Fruit fly (Drosophila melanogaster) whole organism, embryonic: ENCODE data around the gene CG33723.

ENCODE experiments used
- ATbp ChIP-seq: fragments of 200-800 bp; sonication (Bioruptor generic); optimal IDR thresholded peaks from 2 replicates; lab custom pipeline; 2017; ENCODE audit warnings: missing biosample characterization, mild to moderate bottlenecking, missing genetic modification characterization, missing genetic modification reagents
- Adf1 ChIP-seq: fragments of 200-800 bp; sonication (Bioruptor generic); IDR thresholded peaks from 2 replicates; pipeline ENCODE4 v1.3.6; 2022; ENCODE audit warnings: missing biosample characterization, missing genetic modification characterization
- Antp ChIP-seq: fragments of 200-800 bp; sonication (Bioruptor generic); optimal IDR thresholded peaks from 3 replicates; lab custom pipeline; 2016; ENCODE audit warnings: missing biosample characterization, missing genetic modification characterization
- CG10543 ChIP-seq: fragments of 200-800 bp; sonication (Bioruptor generic); optimal IDR thresholded peaks from 3 replicates; lab custom pipeline; 2017; ENCODE audit warnings: missing biosample characterization, mild to moderate bottlenecking, missing genetic modification characterization, moderate library complexity
- CG12236 ChIP-seq: fragments of 200-800 bp; sonication (Bioruptor generic); optimal IDR thresholded peaks from 2 replicates; lab custom pipeline; 2016; ENCODE audit warnings: missing biosample characterization, missing genetic modification characterization
- CG13424 ChIP-seq: fragments of 200-800 bp; sonication (Bioruptor generic); optimal IDR thresholded peaks from 2 replicates; lab custom pipeline; 2019; ENCODE audit warnings: missing biosample characterization, mild to moderate bottlenecking, missing genetic modification characterization, moderate library complexity
- CG14667 ChIP-seq: fragments of 200-800 bp; sonication (Bioruptor generic); IDR thresholded peaks from 2 replicates; pipeline ENCODE4 v1.3.6; 2022; ENCODE audit warnings: missing biosample characterization, missing genetic modification characterization
- CG15696 ChIP-seq: fragments of 200-800 bp; sonication (Bioruptor generic); optimal IDR thresholded peaks from 2 replicates; lab custom pipeline; 2019; ENCODE audit warnings: missing biosample characterization, mild to moderate bottlenecking, missing genetic modification characterization, moderate library complexity
- CG3838 ChIP-seq: fragments of 200-800 bp; sonication (Bioruptor generic); optimal IDR thresholded peaks from 3 replicates; lab custom pipeline; 2016; ENCODE audit warnings: missing biosample characterization, missing genetic modification characterization
- CG42726 ChIP-seq: fragments of 200-800 bp; sonication (Bioruptor generic); IDR thresholded peaks from 2 replicates; pipeline ENCODE4 v1.3.6; 2022; ENCODE audit warnings: missing biosample characterization, missing genetic modification characterization; ENCODE audit not compliant: partially characterized antibody
- CG4328 ChIP-seq: fragments of 200-800 bp; sonication (Bioruptor generic); optimal IDR thresholded peaks from 3 replicates; lab custom pipeline; 2017; ENCODE audit warnings: missing biosample characterization, missing genetic modification reagents, missing genetic modification characterization
- CG4617 ChIP-seq: fragments of 200-800 bp; sonication (Bioruptor generic); optimal IDR thresholded peaks from 3 replicates; lab custom pipeline; 2016; ENCODE audit warnings: missing biosample characterization, missing genetic modification characterization, borderline replicate concordance
- CG6854 ChIP-seq: fragments of 200-800 bp; sonication (Bioruptor generic); optimal IDR thresholded peaks from 3 replicates; lab custom pipeline; 2017; ENCODE audit warnings: missing biosample characterization, mild to moderate bottlenecking, missing genetic modification characterization
- CG8290 ChIP-seq, 3 experiments: fragments of 200-800 bp; sonication (Bioruptor generic); optimal IDR thresholded peaks; 2 replicates each; lab custom pipeline; 2016 to 2019; ENCODE audit warnings: missing biosample characterization in 3 of 3, missing genetic modification characterization in 3 of 3, mild to moderate bottlenecking in 2 of 3, moderate library complexity in 1 of 3
- CG8359 ChIP-seq: fragments of 200-800 bp; sonication (Bioruptor generic); optimal IDR thresholded peaks from 2 replicates; lab custom pipeline; 2017; ENCODE audit warnings: missing biosample characterization, mild to moderate bottlenecking, missing genetic modification characterization, borderline replicate concordance
- CG8944 ChIP-seq: fragments of 200-800 bp; sonication (Bioruptor generic); optimal IDR thresholded peaks from 3 replicates; lab custom pipeline; 2016; ENCODE audit warnings: missing biosample characterization, missing genetic modification characterization
- Dip2 ChIP-seq: fragments of 200-800 bp; sonication (Bioruptor generic); IDR thresholded peaks from 2 replicates; pipeline ENCODE4 v1.3.6; 2022; ENCODE audit warnings: missing biosample characterization, missing genetic modification characterization
- Drgx ChIP-seq: fragments of 200-800 bp; sonication (Bioruptor generic); IDR thresholded peaks from 2 replicates; pipeline ENCODE4 v1.3.6; 2022; ENCODE audit warnings: missing biosample characterization, missing genetic modification characterization
- E2f2 ChIP-seq: fragments of 200-800 bp; sonication (Bioruptor generic); IDR thresholded peaks from 2 replicates; pipeline ENCODE4 v1.3.6; 2022; ENCODE audit warnings: missing biosample characterization, missing genetic modification characterization
- Fer1 ChIP-seq: fragments of 200-800 bp; sonication (Bioruptor generic); optimal IDR thresholded peaks from 2 replicates; lab custom pipeline; 2017; ENCODE audit warnings: missing biosample characterization, mild to moderate bottlenecking, missing genetic modification characterization
- Fer2 ChIP-seq: fragments of 200-800 bp; sonication (Bioruptor generic); optimal IDR thresholded peaks from 2 replicates; lab custom pipeline; 2018; ENCODE audit warnings: missing biosample characterization, mild to moderate bottlenecking, missing genetic modification characterization, moderate library complexity
- H15 ChIP-seq: fragments of 200-800 bp; sonication (Bioruptor generic); IDR thresholded peaks from 3 replicates; pipeline ENCODE4 v1.3.6; 2022; ENCODE audit warnings: missing biosample characterization, missing genetic modification characterization
- HLH3B ChIP-seq: fragments of 200-800 bp; sonication (Bioruptor generic); IDR thresholded peaks from 2 replicates; pipeline ENCODE4 v1.3.6; 2022; ENCODE audit warnings: missing biosample characterization, missing genetic modification characterization
- PHDP ChIP-seq: fragments of 200-800 bp; sonication (Bioruptor generic); optimal IDR thresholded peaks from 3 replicates; lab custom pipeline; 2018; ENCODE audit warnings: missing biosample characterization, mild to moderate bottlenecking, missing genetic modification characterization, moderate library complexity
- Sin3A ChIP-seq: fragments of >200 bp; optimal IDR thresholded peaks from 2 replicates; lab custom pipeline; 2018
- Stat92E ChIP-seq, 3 experiments: fragments of >200 bp in 2 of 3; fragments of 200-800 bp in 1 of 3; sonication (Bioruptor generic) in 1 of 3; optimal IDR thresholded peaks; 2 replicates each; lab custom pipeline; 2017 to 2019; ENCODE audit warnings: missing biosample characterization in 3 of 3, missing genetic modification characterization in 3 of 3, mild to moderate bottlenecking in 1 of 3, moderate library complexity in 1 of 3
- Trl ChIP-seq, 3 experiments: fragments of >200 bp in 2 of 3; fragments of 200-800 bp in 1 of 3; sonication (Bioruptor generic) in 1 of 3; optimal IDR thresholded peaks; 2 replicates in 1 of 3; 3 replicates in 2 of 3; lab custom pipeline; 2016 to 2017; ENCODE audit warnings: missing biosample characterization in 1 of 3, missing genetic modification characterization in 1 of 3
- Usf ChIP-seq: fragments of 200-800 bp; sonication (Bioruptor generic); optimal IDR thresholded peaks from 2 replicates; lab custom pipeline; 2017; ENCODE audit warnings: missing genotype, missing biosample characterization, missing genetic modification characterization
- ab ChIP-seq: fragments of 200-800 bp; sonication (Bioruptor generic); optimal IDR thresholded peaks from 2 replicates; lab custom pipeline; 2016; ENCODE audit warnings: missing biosample characterization, missing genetic modification characterization
- cas ChIP-seq: fragments of 200-800 bp; sonication (Bioruptor generic); IDR thresholded peaks from 2 replicates; pipeline ENCODE4 v1.3.6; 2022; ENCODE audit warnings: missing biosample characterization, missing genetic modification characterization
- cato ChIP-seq: fragments of 200-800 bp; sonication (Bioruptor generic); optimal IDR thresholded peaks from 2 replicates; lab custom pipeline; 2016; ENCODE audit warnings: missing biosample characterization, missing genetic modification characterization, borderline replicate concordance
- danr ChIP-seq: fragments of 200-800 bp; sonication (Bioruptor generic); IDR thresholded peaks from 2 replicates; pipeline ENCODE4 v1.3.6; 2022; ENCODE audit warnings: missing biosample characterization, missing genetic modification characterization
- eyg ChIP-seq: fragments of 200-800 bp; sonication (Bioruptor generic); optimal IDR thresholded peaks from 3 replicates; lab custom pipeline; 2016; ENCODE audit warnings: missing biosample characterization, missing genetic modification characterization
- ind ChIP-seq: fragments of 200-800 bp; sonication (Bioruptor generic); optimal IDR thresholded peaks from 3 replicates; lab custom pipeline; 2016; ENCODE audit warnings: missing biosample characterization, missing genetic modification characterization
- jing ChIP-seq: fragments of 200-800 bp; sonication (Bioruptor generic); optimal IDR thresholded peaks from 2 replicates; lab custom pipeline; 2018; ENCODE audit warnings: missing biosample characterization, mild to moderate bottlenecking, missing genetic modification characterization
- ken ChIP-seq: fragments of 200-800 bp; sonication (Bioruptor generic); IDR thresholded peaks from 3 replicates; pipeline ENCODE4 v1.3.6; 2022; ENCODE audit warnings: missing biosample characterization, missing genetic modification characterization
- klu ChIP-seq: fragments of 200-800 bp; sonication (Bioruptor generic); IDR thresholded peaks from 2 replicates; pipeline ENCODE4 v1.3.6; 2022; ENCODE audit warnings: missing biosample characterization, missing genetic modification characterization
- lmd ChIP-seq: fragments of 200-800 bp; sonication (Bioruptor generic); IDR thresholded peaks from 2 replicates; pipeline ENCODE4 v1.3.6; 2022; ENCODE audit warnings: missing biosample characterization, missing genetic modification characterization
- mld ChIP-seq: fragments of 200-800 bp; sonication (Bioruptor generic); IDR thresholded peaks from 3 replicates; pipeline ENCODE4 v1.3.6; 2022; ENCODE audit warnings: missing biosample characterization, missing genetic modification characterization; ENCODE audit not compliant: partially characterized antibody
- nerfin-1 ChIP-seq: fragments of 200-800 bp; sonication (Bioruptor generic); optimal IDR thresholded peaks from 3 replicates; lab custom pipeline; 2019; ENCODE audit warnings: missing biosample characterization, mild to moderate bottlenecking, missing genetic modification characterization, moderate library complexity
- org-1 ChIP-seq: fragments of 200-800 bp; sonication (Bioruptor generic); optimal IDR thresholded peaks from 2 replicates; lab custom pipeline; 2017; ENCODE audit warnings: missing biosample characterization, missing genetic modification characterization
- psq ChIP-seq: fragments of 200-800 bp; sonication (Bioruptor generic); optimal IDR thresholded peaks from 2 replicates; lab custom pipeline; 2017; ENCODE audit warnings: missing biosample characterization, missing genetic modification characterization
- seq ChIP-seq: fragments of 200-800 bp; sonication (Bioruptor generic); IDR thresholded peaks from 2 replicates; pipeline ENCODE4 v1.3.6; 2022; ENCODE audit warnings: missing biosample characterization, missing genetic modification characterization
- shn ChIP-seq: fragments of 200-800 bp; sonication (Bioruptor generic); optimal IDR thresholded peaks from 3 replicates; lab custom pipeline; 2016; ENCODE audit warnings: missing biosample characterization, missing genetic modification characterization
- sna ChIP-seq: fragments of 200-800 bp; sonication (Bioruptor generic); IDR thresholded peaks from 2 replicates; pipeline ENCODE4 v1.3.6; 2022; ENCODE audit warnings: missing biosample characterization, missing genetic modification characterization; ENCODE audit not compliant: partially characterized antibody
- sr ChIP-seq: fragments of 200-800 bp; sonication (Bioruptor generic); IDR thresholded peaks from 3 replicates; pipeline ENCODE4 v1.3.6; 2022; ENCODE audit warnings: missing biosample characterization, missing genetic modification characterization
- tgo ChIP-seq: fragments of 200-800 bp; sonication (Bioruptor generic); IDR thresholded peaks from 3 replicates; pipeline ENCODE4 v1.3.6; 2022; ENCODE audit warnings: missing biosample characterization, missing genetic modification characterization
- tin ChIP-seq: fragments of 200-800 bp; sonication (Bioruptor generic); optimal IDR thresholded peaks from 3 replicates; lab custom pipeline; 2016; ENCODE audit warnings: missing biosample characterization, missing genetic modification characterization
- wor ChIP-seq: fragments of 200-800 bp; sonication (Bioruptor generic); IDR thresholded peaks from 2 replicates; pipeline ENCODE4 v1.3.6; 2022; ENCODE audit warnings: missing biosample characterization, missing genetic modification characterization

CG33723 gene

dm6 chr2L:9430992-9431602 is 9.4 kb downstream of the CG33723 start, which contains the start of the genes FucTB and scat (continued):
- TF ChIP-seq CG10543 (GFP tag; lab: Kevin White, UChicago) (peak; percentile 93), nerfin-1 (tag; lab: Kevin White, UChicago) (peak; percentile 86), Antp (GFP tag; lab: Kevin White, UChicago) (peak; percentile 55), ab (GFP tag; lab: Kevin White, UChicago) (peak; percentile 41), sr (GFP tag; lab: Robert Waterston, UW) (peak; percentile 53; the same call in 2 of the 3 replicates), Dip2 (GFP tag; lab: Robert Waterston, UW) (peak; percentile 47; the same call in 1 of the 2 replicates), mld (GFP tag; lab: Robert Waterston, UW) (no peak), Stat92E (GFP tag; optimal IDR thresholded peaks at IDR 0.05; lab: Kevin White, UChicago) (no peak), tin (GFP tag; lab: Kevin White, UChicago) (peak; percentile 92), Trl (optimal IDR thresholded peaks at IDR 0.05; lab: Kevin White, UChicago) (no peak), Trl (GFP tag; optimal IDR thresholded peaks at IDR 0.05; lab: Kevin White, UChicago) (peak; percentile 60), psq (peak; percentile 86), lmd (GFP tag; lab: Robert Waterston, UW) (peak; percentile 92), Adf1 (GFP tag; lab: Robert Waterston, UW) (peak; percentile 63), Fer1 (GFP tag; lab: Kevin White, UChicago) (peak; percentile 86), HLH3B (GFP tag; lab: Robert Waterston, UW) (peak; percentile 92), ATbp (GFP tag; lab: Kevin White, UChicago) (peak; percentile 66), PHDP (peak; percentile 92), Fer2 (tag; lab: Kevin White, UChicago) (peak; percentile 91), cas (GFP tag; lab: Robert Waterston, UW) (peak; percentile 62), CG8290 (GFP tag; optimal IDR thresholded peaks at IDR 0.05; lab: Kevin White, UChicago) (peak; percentile 79), CG8290 (tag; optimal IDR thresholded peaks at IDR 0.05; lab: Kevin White, UChicago) (peak in 1 of 2 experiments; percentile 48), jing (peak; percentile 35), CG4328 (GFP tag; lab: Kevin White, UChicago) (peak; percentile 89), ind (GFP tag; lab: Kevin White, UChicago) (peak; percentile 95), sna (GFP tag; lab: Robert Waterston, UW) (no peak), E2f2 (peak; percentile 78), cato (GFP tag; lab: Kevin White, UChicago) (peak; percentile 81), CG42726 (GFP tag; lab: Robert Waterston, UW) (no peak), CG8944 (GFP tag; lab: Kevin White, UChicago) (peak; percentile 60), Usf (GFP tag; lab: Kevin White, UChicago) (peak; percentile 95), seq (GFP tag; lab: Robert Waterston, UW) (peak; percentile 81), CG12236 (GFP tag; lab: Kevin White, UChicago) (no peak), Drgx (peak; percentile 56), ken (GFP tag; lab: Robert Waterston, UW) (peak; percentile 92), tgo (GFP tag; lab: Robert Waterston, UW) (peak; percentile 94), Sin3A (lab: Kevin White, UChicago) (peak; percentile 7), danr (peak; percentile 78), CG4617 (GFP tag; lab: Kevin White, UChicago) (peak; percentile 83), CG14667 (GFP tag; lab: Robert Waterston, UW) (peak; percentile 89), eyg (GFP tag; lab: Kevin White, UChicago) (no peak), org-1 (peak; percentile 67), H15 (GFP tag; lab: Robert Waterston, UW) (peak; percentile 91; the same call in 2 of the 3 replicates), CG3838 (GFP tag; lab: Kevin White, UChicago) (peak; percentile 35), CG15696 (tag; lab: Kevin White, UChicago) (peak; percentile 97), klu (GFP tag; lab: Robert Waterston, UW) (peak; percentile 91), CG13424 (peak; percentile 97), wor (GFP tag; lab: Robert Waterston, UW) (peak; percentile 91), CG8359 (GFP tag; lab: Kevin White, UChicago) (peak; percentile 52), shn (GFP tag; lab: Kevin White, UChicago) (peak; percentile 54), CG6854 (peak; percentile 53)
